Worm (Caenorhabditis elegans): ENCODE measurements around the gene clec-125.

The clec-125 gene

ce11 chrII:3504717-3505116 is 11.1 kb upstream of the clec-125 start, which contains the start of gene cyh-1:
Gene cyh-1, plus strand, starts transcription at chrII:3505017.
- no peak for TF ChIP-seq F13C5.2 (tag; optimal IDR thresholded peaks at IDR 0.05)
- TF ChIP-seq ceh-36 (tag; optimal IDR thresholded peaks at IDR 0.05) = no peak
- no peak for TF ChIP-seq tbx-11 (GFP tag; IDR thresholded peaks at IDR 0.05)
- TF ChIP-seq aly-1 (tag; optimal IDR thresholded peaks at IDR 0.05) = no peak
- TF ChIP-seq hnd-1 (tag; optimal IDR thresholded peaks at IDR 0.05) = no peak
- no peak for TF ChIP-seq tra-4 (tag; optimal IDR thresholded peaks at IDR 0.05)
- TF ChIP-seq ets-7 (tag; optimal IDR thresholded peaks at IDR 0.05) = no peak
- no peak for TF ChIP-seq sea-1 (GFP tag; conservative IDR thresholded peaks at IDR 0.05)
- TF ChIP-seq pes-1 (GFP tag; IDR thresholded peaks at IDR 0.05) = no peak
- no peak for TF ChIP-seq hmg-4 (GFP tag; optimal IDR thresholded peaks at IDR 0.05)
- TF ChIP-seq B0310.2 (tag; optimal IDR thresholded peaks at IDR 0.05) = no peak

- TF ChIP-seq ceh-13 (GFP tag; optimal IDR thresholded peaks at IDR 0.05) (no peak), scrt-1 (GFP tag; IDR thresholded peaks at IDR 0.05) (no peak), sea-1 (GFP tag; conservative IDR thresholded peaks at IDR 0.05) (no peak)
These were observed 3.6 kb upstream of the clec-125 start, which contains the start of gene Y49F6B.19 for ce11 chrII:3512240-3512639. Gene Y49F6B.19, minus strand, starts transcription at chrII:3512340.

ce11 chrII:3514631-3515030 is 1.2 kb upstream of the clec-125 start, which contains the start of gene srz-5:
Gene srz-5, minus strand, starts transcription at chrII:3514731.
- TF ChIP-seq hnd-1 (tag; optimal IDR thresholded peaks at IDR 0.05) = no peak
- TF ChIP-seq ets-7 (tag; optimal IDR thresholded peaks at IDR 0.05) = no peak
- TF ChIP-seq tra-4 (tag; optimal IDR thresholded peaks at IDR 0.05) = no peak
- no peak for TF ChIP-seq sea-1 (GFP tag; conservative IDR thresholded peaks at IDR 0.05)
- no peak for TF ChIP-seq ama-1 (optimal IDR thresholded peaks at IDR 0.05)
- no peak for TF ChIP-seq aly-1 (tag; optimal IDR thresholded peaks at IDR 0.05)
- no peak for TF ChIP-seq ceh-13 (GFP tag; optimal IDR thresholded peaks at IDR 0.05)
- no peak for TF ChIP-seq tbx-11 (GFP tag; IDR thresholded peaks at IDR 0.05)

ce11 chrII:3516175-3516574 is 372 bp downstream of the clec-125 start:
- TF ChIP-seq ceh-13 (GFP tag; optimal IDR thresholded peaks at IDR 0.05) = no peak
- no peak for TF ChIP-seq hmbx-1 (tag; optimal IDR thresholded peaks at IDR 0.05)
- TF ChIP-seq ets-7 (tag; optimal IDR thresholded peaks at IDR 0.05) = no peak
- TF ChIP-seq tbx-37 (GFP tag; conservative IDR thresholded peaks at IDR 0.05) = no peak
- no peak for TF ChIP-seq pes-1 (GFP tag; IDR thresholded peaks at IDR 0.05)

ce11 chrII:3518961-3519544 is 3.2 kb downstream of the clec-125 start, which contains the start of gene clec-126:
Gene clec-126, plus strand, starts transcription at chrII:3519494.
- TF ChIP-seq ceh-13 (GFP tag; optimal IDR thresholded peaks at IDR 0.05) (peak; percentile 77), tbx-11 (GFP tag; IDR thresholded peaks at IDR 0.05) (peak; percentile 78; the same call in 1 of the 2 replicates), ets-7 (tag; optimal IDR thresholded peaks at IDR 0.05) (peak; percentile 76), tbx-37 (GFP tag; conservative IDR thresholded peaks at IDR 0.05) (peak; percentile 85), hmg-4 (GFP tag; optimal IDR thresholded peaks at IDR 0.05) (peak; percentile 93), aly-1 (tag; optimal IDR thresholded peaks at IDR 0.05) (peak; percentile 84), pes-1 (GFP tag; IDR thresholded peaks at IDR 0.05) (peak; percentile 90), scrt-1 (GFP tag; IDR thresholded peaks at IDR 0.05) (peak; percentile 89), F13C5.2 (tag; optimal IDR thresholded peaks at IDR 0.05) (peak; percentile 81), ceh-36 (tag; optimal IDR thresholded peaks at IDR 0.05) (peak; percentile 94), hmbx-1 (tag; optimal IDR thresholded peaks at IDR 0.05) (peak; percentile 52), sea-1 (GFP tag; conservative IDR thresholded peaks at IDR 0.05) (peak; percentile 86), tra-4 (tag; optimal IDR thresholded peaks at IDR 0.05) (peak; percentile 70), ama-1 (optimal IDR thresholded peaks at IDR 0.05) (no peak), B0310.2 (tag; optimal IDR thresholded peaks at IDR 0.05) (peak; percentile 74), hnd-1 (tag; optimal IDR thresholded peaks at IDR 0.05) (peak; percentile 62), flt-1 (GFP tag; IDR thresholded peaks at IDR 0.05) (peak; percentile 87)

- TF ChIP-seq ama-1 (optimal IDR thresholded peaks at IDR 0.05) (no peak), ceh-36 (tag; optimal IDR thresholded peaks at IDR 0.05) (peak; percentile 83), hnd-1 (tag; optimal IDR thresholded peaks at IDR 0.05) (peak; percentile 72), tbx-11 (GFP tag; IDR thresholded peaks at IDR 0.05) (peak; percentile 92), scrt-1 (GFP tag; IDR thresholded peaks at IDR 0.05) (peak; percentile 96), tra-4 (tag; optimal IDR thresholded peaks at IDR 0.05) (peak; percentile 30), flt-1 (GFP tag; IDR thresholded peaks at IDR 0.05) (peak; percentile 91), ets-7 (tag; optimal IDR thresholded peaks at IDR 0.05) (peak; percentile 58), tbx-37 (GFP tag; conservative IDR thresholded peaks at IDR 0.05) (peak; percentile 93), B0310.2 (tag; optimal IDR thresholded peaks at IDR 0.05) (peak; percentile 28), pes-1 (GFP tag; IDR thresholded peaks at IDR 0.05) (peak; percentile 95), aly-1 (tag; optimal IDR thresholded peaks at IDR 0.05) (peak; percentile 75), F13C5.2 (tag; optimal IDR thresholded peaks at IDR 0.05) (peak; percentile 59), hmbx-1 (tag; optimal IDR thresholded peaks at IDR 0.05) (peak; percentile 57), hmg-4 (GFP tag; optimal IDR thresholded peaks at IDR 0.05) (peak; percentile 82), ceh-13 (GFP tag; optimal IDR thresholded peaks at IDR 0.05) (peak; percentile 70), sea-1 (GFP tag; conservative IDR thresholded peaks at IDR 0.05) (peak; percentile 91)
These were observed 5.4 kb downstream of the clec-125 start, which contains the start of gene W09G10.9 for ce11 chrII:3520988-3521850. Gene W09G10.9, plus strand, starts transcription at chrII:3521800.

- TF ChIP-seq aly-1 (tag; optimal IDR thresholded peaks at IDR 0.05) (no peak), tbx-11 (GFP tag; IDR thresholded peaks at IDR 0.05) (no peak)
These were observed 8.3 kb downstream of the clec-125 start, which contains the start of gene col-72 for ce11 chrII:3524097-3524496. Gene col-72, minus strand, starts transcription at chrII:3524197.
